Fruit fly (Drosophila melanogaster): ENCODE measurements around the gene dsx.
A peak's percentile ranks its signal among the peaks of the same experiment; 100 is the strongest.

Gene dsx

DNA sequence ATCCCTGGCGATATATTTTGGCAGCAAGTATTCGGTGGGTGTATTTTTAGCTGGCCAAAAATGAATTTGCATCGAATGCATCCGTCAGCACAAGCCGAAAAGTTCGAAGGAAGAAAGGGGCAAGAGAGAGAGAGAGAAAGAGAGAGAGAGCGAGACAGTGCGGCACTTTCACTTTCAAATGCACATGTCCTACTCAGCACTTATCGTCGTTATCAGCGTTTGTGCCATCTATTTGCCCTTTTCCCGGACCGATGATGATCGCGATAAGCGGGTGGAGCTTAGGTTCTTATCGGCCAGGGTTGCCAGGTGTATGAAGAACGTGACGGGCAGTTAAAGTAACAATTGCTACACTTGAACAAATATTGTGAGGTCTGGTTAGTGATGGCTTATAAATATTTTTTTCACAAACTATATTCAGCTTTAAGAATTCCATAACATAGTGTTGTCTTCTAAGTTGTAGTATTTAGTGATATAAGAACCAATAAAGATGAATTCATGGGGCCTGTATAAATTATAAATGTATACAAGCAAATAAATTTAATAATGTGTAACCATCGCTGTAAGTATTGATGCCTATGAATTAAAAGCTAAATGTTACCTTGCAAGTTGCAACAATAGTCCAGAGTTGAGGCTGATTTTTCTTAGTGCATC is 22.4 kb downstream of the dsx start:
- peak; percentile 59 for TF ChIP-seq svp (GFP tag)
- TF ChIP-seq Blimp-1 (GFP tag; optimal IDR thresholded peaks at IDR 0.05), result peak; percentile 60
- peak; percentile 9 for TF ChIP-seq CG10669 (GFP tag; optimal IDR thresholded peaks at IDR 0.05)
- no peak for TF ChIP-seq CG11762 (GFP tag; optimal IDR thresholded peaks at IDR 0.05; ENCODE audit: insufficient read depth)
- TF ChIP-seq CG8119 (GFP tag; IDR thresholded peaks at IDR 0.05), result 0 out of 3 replicates have a peak, but pooled peaks have one; percentile 25
- TF ChIP-seq cyc (GFP tag; optimal IDR thresholded peaks at IDR 0.05), result no peak
- no peak for TF ChIP-seq CG6163 (GFP tag; IDR thresholded peaks at IDR 0.05)
- TF ChIP-seq esn (GFP tag; optimal IDR thresholded peaks at IDR 0.05), result peak; percentile 34
- TF ChIP-seq CG6792 (GFP tag; optimal IDR thresholded peaks at IDR 0.05), result peak; percentile 10
- no peak for TF ChIP-seq fd59A (GFP tag; optimal IDR thresholded peaks at IDR 0.05)
- peak; percentile 50 for TF ChIP-seq CG32006 (GFP tag; optimal IDR thresholded peaks at IDR 0.05)
- TF ChIP-seq Hr4 (GFP tag; optimal IDR thresholded peaks at IDR 0.05), result peak; percentile 45
- no peak for TF ChIP-seq vri (GFP tag; optimal IDR thresholded peaks at IDR 0.05)
- peak; percentile 19 for TF ChIP-seq achi (GFP tag; optimal IDR thresholded peaks at IDR 0.05)
- TF ChIP-seq CG3919 (GFP tag; optimal IDR thresholded peaks at IDR 0.05), result peak; percentile 26
- TF ChIP-seq Eip78C (GFP tag), result peak; percentile 70
- TF ChIP-seq ss (GFP tag; optimal IDR thresholded peaks at IDR 0.05), result no peak
- TF ChIP-seq lz (GFP tag; optimal IDR thresholded peaks at IDR 0.05), result peak; percentile 18
- TF ChIP-seq CG11294 (GFP tag; IDR thresholded peaks at IDR 0.05), result no peak
- TF ChIP-seq CG6808 (GFP tag; optimal IDR thresholded peaks at IDR 0.05), result no peak
- TF ChIP-seq net (GFP tag; optimal IDR thresholded peaks at IDR 0.05), result no peak
- no peak for TF ChIP-seq Eip75B (GFP tag; optimal IDR thresholded peaks at IDR 0.05)
- TF ChIP-seq salr (GFP tag; optimal IDR thresholded peaks at IDR 0.05), result peak in 1 of 2 experiments; percentile 21
- no peak for TF ChIP-seq Ets96B (tag; optimal IDR thresholded peaks at IDR 0.05)
- peak; percentile 67 for TF ChIP-seq dsx (GFP tag; optimal IDR thresholded peaks at IDR 0.05; ENCODE audit: poor library complexity, severe bottlenecking)
- TF ChIP-seq topi (GFP tag; optimal IDR thresholded peaks at IDR 0.05), result no peak
- TF ChIP-seq Ets21C (GFP tag; optimal IDR thresholded peaks at IDR 0.05), result no peak
- peak; percentile 4 for TF ChIP-seq Sox14 (GFP tag; optimal IDR thresholded peaks at IDR 0.05)
- peak; percentile 22 for TF ChIP-seq CG10631 (GFP tag; optimal IDR thresholded peaks at IDR 0.05)
- no peak for TF ChIP-seq CG7368 (GFP tag; optimal IDR thresholded peaks at IDR 0.05)
- peak; percentile 31 for TF ChIP-seq pdm3 (GFP tag; optimal IDR thresholded peaks at IDR 0.05)
- TF ChIP-seq Sox102F (GFP tag; optimal IDR thresholded peaks at IDR 0.05), result no peak
- peak; percentile 12 for TF ChIP-seq CG31627 (GFP tag; optimal IDR thresholded peaks at IDR 0.05)
- TF ChIP-seq Lpt (GFP tag; optimal IDR thresholded peaks at IDR 0.05), result no peak
- TF ChIP-seq Hr39 (GFP tag; optimal IDR thresholded peaks at IDR 0.05), result peak; percentile 6
- TF ChIP-seq Met (GFP tag; optimal IDR thresholded peaks at IDR 0.05), result peak; percentile 26
- TF ChIP-seq Gug (GFP tag; IDR thresholded peaks at IDR 0.05), result no peak
- peak; percentile 20 for TF ChIP-seq OdsH (GFP tag; optimal IDR thresholded peaks at IDR 0.05)

DNA sequence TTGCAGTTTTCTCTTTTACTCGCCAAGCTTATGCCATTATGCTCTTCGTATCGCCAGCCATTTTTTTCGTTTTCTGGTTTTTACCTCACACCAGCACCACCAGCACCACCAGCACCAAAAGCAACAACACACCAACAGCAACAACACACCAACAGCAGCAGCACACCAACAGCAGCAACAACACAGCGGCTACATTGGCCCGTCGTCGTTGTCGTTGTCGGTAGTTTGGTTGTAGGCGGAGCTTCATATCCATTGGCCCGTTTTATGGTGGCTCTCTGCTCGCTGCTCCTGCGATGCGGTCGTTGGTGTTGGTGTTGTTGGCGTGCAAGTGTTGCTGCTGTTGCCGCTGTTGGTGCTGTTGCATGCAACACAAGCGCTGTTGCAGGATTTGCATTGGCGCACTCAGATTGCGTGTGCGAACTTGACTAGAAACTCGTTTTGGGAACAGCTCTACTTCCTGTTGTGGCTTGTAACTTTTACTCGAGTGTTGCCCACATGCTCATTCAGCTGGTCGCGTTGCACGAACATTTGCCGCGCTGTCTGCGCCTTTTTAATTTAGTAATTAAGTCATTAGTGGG is 30.3 kb downstream of the dsx start:
- TF ChIP-seq ss (GFP tag; optimal IDR thresholded peaks at IDR 0.05) (peak in 1 of 2 experiments; percentile 96), dsx (GFP tag; optimal IDR thresholded peaks at IDR 0.05; ENCODE audit: poor library complexity, severe bottlenecking) (peak; percentile 87), Hr39 (GFP tag; optimal IDR thresholded peaks at IDR 0.05) (no peak), Eip75B (GFP tag; optimal IDR thresholded peaks at IDR 0.05) (no peak), CG11294 (GFP tag; IDR thresholded peaks at IDR 0.05) (no peak), Gug (GFP tag; IDR thresholded peaks at IDR 0.05) (no peak), CG3919 (GFP tag; optimal IDR thresholded peaks at IDR 0.05) (peak; percentile 65)
